Fruit fly (Drosophila melanogaster): ENCODE results near the gene Wnt4.

Gene Wnt4

dm6 chr2L:7219650-7220267 is 57.2 kb downstream of the Wnt4 start, which contains the start of gene CG13784 (continued):
- TF ChIP-seq Dref (GFP tag; IDR thresholded peaks at IDR 0.05) (peak; percentile 63), Vsx1 (GFP tag; optimal IDR thresholded peaks at IDR 0.05) (no peak), CG17186 (GFP tag; optimal IDR thresholded peaks at IDR 0.05) (peak; percentile 23), ac (GFP tag; optimal IDR thresholded peaks at IDR 0.05) (no peak), en (GFP tag; optimal IDR thresholded peaks at IDR 0.05) (no peak), CG30431 (GFP tag; optimal IDR thresholded peaks at IDR 0.05) (no peak), sr (GFP tag; IDR thresholded peaks at IDR 0.05) (no peak), CG30020 (tag; optimal IDR thresholded peaks at IDR 0.05) (peak; percentile 81), CG6765 (GFP tag; optimal IDR thresholded peaks at IDR 0.05) (peak; percentile 33), CG31441 (GFP tag; IDR thresholded peaks at IDR 0.05) (peak; percentile 51), Fer1 (GFP tag; optimal IDR thresholded peaks at IDR 0.05) (peak; percentile 50), Dp (GFP tag; optimal IDR thresholded peaks at IDR 0.05) (peak; percentile 42), CG17361 (GFP tag; IDR thresholded peaks at IDR 0.05) (peak; percentile 47; the same call in 1 of the 3 replicates), shn (GFP tag; optimal IDR thresholded peaks at IDR 0.05) (peak; percentile 8), Elba2 (GFP tag; optimal IDR thresholded peaks at IDR 0.05) (no peak), Hand (GFP tag; optimal IDR thresholded peaks at IDR 0.05) (peak; percentile 12), seq (GFP tag; IDR thresholded peaks at IDR 0.05) (peak; percentile 35; the same call in 1 of the 2 replicates), chm (GFP tag; IDR thresholded peaks at IDR 0.05) (no peak), CG6175 (GFP tag; IDR thresholded peaks at IDR 0.05) (no peak; the same call in 2 of the 3 replicates), ranshi (GFP tag; IDR thresholded peaks at IDR 0.05) (no peak), Mes4 (GFP tag; optimal IDR thresholded peaks at IDR 0.05) (peak; percentile 42), sima (GFP tag; optimal IDR thresholded peaks at IDR 0.05) (no peak), Neu2 (GFP tag; optimal IDR thresholded peaks at IDR 0.05; ENCODE audit: borderline replicate concordance) (no peak), Bgb (GFP tag; IDR thresholded peaks at IDR 0.05; ENCODE audit: partially characterized antibody) (peak; percentile 66), nerfin-2 (GFP tag; IDR thresholded peaks at IDR 0.05; ENCODE audit: partially characterized antibody) (peak; percentile 28; the same call in 1 of the 2 replicates), CG8924 (tag; optimal IDR thresholded peaks at IDR 0.05) (peak; percentile 68), CG14014 (GFP tag; IDR thresholded peaks at IDR 0.05) (peak; percentile 56; the same call in 1 of the 2 replicates), phol (tag; optimal IDR thresholded peaks at IDR 0.05) (peak; percentile 52), Rx (GFP tag; IDR thresholded peaks at IDR 0.05) (no peak), BtbVII (GFP tag; optimal IDR thresholded peaks at IDR 0.05) (peak; percentile 33), vfl (GFP tag; optimal IDR thresholded peaks at IDR 0.05) (peak; percentile 7), PHDP (tag; optimal IDR thresholded peaks at IDR 0.05) (peak; percentile 35), Abd-B (GFP tag; optimal IDR thresholded peaks at IDR 0.05) (no peak), gsb (GFP tag; IDR thresholded peaks at IDR 0.05) (no peak), HLH4C (GFP tag; IDR thresholded peaks at IDR 0.05; ENCODE audit: partially characterized antibody) (peak; percentile 36; the same call in 1 of the 3 replicates), CG18476 (GFP tag; optimal IDR thresholded peaks at IDR 0.05) (no peak), CG1529 (GFP tag; optimal IDR thresholded peaks at IDR 0.05) (no peak), CG34376 (GFP tag; optimal IDR thresholded peaks at IDR 0.05) (peak; percentile 73), Asciz (GFP tag; optimal IDR thresholded peaks at IDR 0.05) (no peak), Six4 (GFP tag; optimal IDR thresholded peaks at IDR 0.05) (no peak), toy (GFP tag; IDR thresholded peaks at IDR 0.05) (no peak), Meics (GFP tag; optimal IDR thresholded peaks at IDR 0.05) (peak; percentile 26), CG4360 (GFP tag; IDR thresholded peaks at IDR 0.05) (peak; percentile 96), CG13296 (GFP tag; optimal IDR thresholded peaks at IDR 0.05) (peak; percentile 18), CG10147 (GFP tag; optimal IDR thresholded peaks at IDR 0.05) (no peak), CG13624 (GFP tag; optimal IDR thresholded peaks at IDR 0.05) (no peak), Awh (GFP tag; IDR thresholded peaks at IDR 0.05) (no peak), CG7928 (GFP tag; optimal IDR thresholded peaks at IDR 0.05) (no peak), p53 (GFP tag; optimal IDR thresholded peaks at IDR 0.05) (peak; percentile 38), Hr51 (GFP tag; optimal IDR thresholded peaks at IDR 0.05) (no peak)

All from whole organism, embryonic.